Fruit fly (Drosophila melanogaster) whole organism: ENCODE data around the gene CG4907.

ENCODE experiments used
- CG8478 ChIP-seq: fragments of >200 bp; optimal IDR thresholded peaks from 2 replicates; lab custom pipeline; 2018; ENCODE audit warnings: inconsistent platforms
- Dll ChIP-seq: fragments of >200 bp; optimal IDR thresholded peaks from 2 replicates; lab custom pipeline; 2017
- EcR ChIP-seq, 2 experiments: fragments of >200 bp; optimal IDR thresholded peaks; 2 replicates each; lab custom pipeline; 2017; ENCODE audit warnings: missing biosample characterization in 2 of 2, missing genetic modification characterization in 2 of 2, missing genetic modification reagents in 2 of 2
- pan ChIP-seq: fragments of >200 bp; optimal IDR thresholded peaks from 2 replicates; lab custom pipeline; 2017
- psq ChIP-seq: fragments of >200 bp; optimal IDR thresholded peaks from 2 replicates; lab custom pipeline; 2017
- usp ChIP-seq: fragments of >200 bp; optimal IDR thresholded peaks from 2 replicates; lab custom pipeline; 2017; ENCODE audit warnings: missing biosample characterization, missing genetic modification characterization, mixed read lengths

dm6 chr3R:22751698-22752097, 41.1 kb upstream of the CG4907 start:
- TF ChIP-seq usp (GFP tag; lab: Kevin White, UChicago) (no peak), EcR (GFP tag; optimal IDR thresholded peaks at IDR 0.05; lab: Kevin White, UChicago) (no peak), psq (lab: Kevin White, UChicago) (no peak), Dll (lab: Kevin White, UChicago) (no peak), pan (no peak), CG8478 (lab: Kevin White, UChicago) (no peak)
